Fruit fly (Drosophila melanogaster) Kc167 (cell line): ENCODE results near the gene CG4374.

Experiments
- Myc ChIP-seq: fragments of >200 bp; optimal IDR thresholded peaks from 2 replicates; lab custom pipeline; 2017; ENCODE audit warnings: missing external identifiers
- Sin3A ChIP-seq: fragments of >200 bp; optimal IDR thresholded peaks from 2 replicates; lab custom pipeline; 2018; ENCODE audit warnings: missing external identifiers
- h ChIP-seq: fragments of >200 bp; optimal IDR thresholded peaks from 3 replicates; lab custom pipeline; 2018; ENCODE audit warnings: missing external identifiers
- insv ChIP-seq: fragments of >200 bp; optimal IDR thresholded peaks from 3 replicates; lab custom pipeline; 2018; ENCODE audit warnings: missing external identifiers
- psq ChIP-seq: fragments of >200 bp; optimal IDR thresholded peaks from 2 replicates; lab custom pipeline; 2017; ENCODE audit warnings: missing external identifiers
- ttk ChIP-seq: sonication (Bioruptor generic); optimal IDR thresholded peaks from 2 replicates; lab custom pipeline; 2017; ENCODE audit warnings: missing external identifiers

- TF ChIP-seq h (lab: Kevin White, UChicago) = no peak
- TF ChIP-seq insv = no peak
- no peak for TF ChIP-seq psq (lab: Kevin White, UChicago)
- no peak for TF ChIP-seq Myc (lab: Kevin White, UChicago)
- no peak for TF ChIP-seq ttk (lab: Kevin White, UChicago)
- no peak for TF ChIP-seq Sin3A (lab: Kevin White, UChicago)
Observed at dm6 chr3R:23460667-23461066, 11.4 kb downstream of the CG4374 start.
